Worm (Caenorhabditis elegans) whole organism, late embryonic: ENCODE results near the gene C10B5.1.
A peak's percentile ranks its signal among the peaks of the same experiment; 100 is the strongest.

Experiments
- F13H6.1 ChIP-seq: sonication (generic microtip); optimal IDR thresholded peaks from 2 replicates; lab custom pipeline; 2016; ENCODE audit warnings: missing genetic modification characterization, missing compliant biosample characterization
- ama-1 ChIP-seq: fragments of 150-350 bp; optimal IDR thresholded peaks from 2 replicates; lab custom pipeline; 2014
- dve-1 ChIP-seq: sonication (generic microtip); optimal IDR thresholded peaks from 2 replicates; lab custom pipeline; 2017; ENCODE audit warnings: antibody characterized with exemption, mild to moderate bottlenecking, missing genetic modification characterization, missing compliant biosample characterization
- fkh-10 ChIP-seq: fragments of 150-350 bp; optimal IDR thresholded peaks from 2 replicates; lab custom pipeline; 2014; ENCODE audit warnings: missing biosample characterization, missing genetic modification reagents, missing genetic modification characterization
- gmeb-2 ChIP-seq: sonication (generic microtip); optimal IDR thresholded peaks from 2 replicates; lab custom pipeline; 2016; ENCODE audit warnings: missing genetic modification characterization, inconsistent platforms, missing compliant biosample characterization
- hlh-6 ChIP-seq: sonication (generic microtip); optimal IDR thresholded peaks from 2 replicates; lab custom pipeline; 2016; ENCODE audit warnings: missing genotype, missing genetic modification characterization, missing compliant biosample characterization
- hlh-8 ChIP-seq: sonication (generic microtip); optimal IDR thresholded peaks from 2 replicates; lab custom pipeline; 2016; ENCODE audit warnings: missing genotype, missing genetic modification characterization, missing compliant biosample characterization
- lin-11 ChIP-seq: fragments of 200-800 bp; sonication (Bioruptor generic); optimal IDR thresholded peaks from 2 replicates; lab custom pipeline; 2018; ENCODE audit warnings: mild to moderate bottlenecking, missing genetic modification characterization, missing compliant biosample characterization
- nfya-1 ChIP-seq: sonication (generic microtip); optimal IDR thresholded peaks from 2 replicates; lab custom pipeline; 2017; ENCODE audit warnings: missing genetic modification characterization, mild to moderate bottlenecking, missing compliant biosample characterization, antibody characterized with exemption, moderate library complexity
- pag-3 ChIP-seq: sonication (generic microtip); optimal IDR thresholded peaks from 2 replicates; lab custom pipeline; 2016; ENCODE audit warnings: missing compliant biosample characterization, missing genetic modification characterization, borderline replicate concordance
- pha-4 ChIP-seq: fragments of 150-350 bp; optimal IDR thresholded peaks from 2 replicates; lab custom pipeline; 2018; ENCODE audit warnings: missing biosample characterization, missing genetic modification reagents, missing genetic modification characterization
- unc-86 ChIP-seq: sonication (generic microtip); optimal IDR thresholded peaks from 2 replicates; lab custom pipeline; 2016; ENCODE audit warnings: missing genetic modification characterization, missing compliant biosample characterization

DNA sequence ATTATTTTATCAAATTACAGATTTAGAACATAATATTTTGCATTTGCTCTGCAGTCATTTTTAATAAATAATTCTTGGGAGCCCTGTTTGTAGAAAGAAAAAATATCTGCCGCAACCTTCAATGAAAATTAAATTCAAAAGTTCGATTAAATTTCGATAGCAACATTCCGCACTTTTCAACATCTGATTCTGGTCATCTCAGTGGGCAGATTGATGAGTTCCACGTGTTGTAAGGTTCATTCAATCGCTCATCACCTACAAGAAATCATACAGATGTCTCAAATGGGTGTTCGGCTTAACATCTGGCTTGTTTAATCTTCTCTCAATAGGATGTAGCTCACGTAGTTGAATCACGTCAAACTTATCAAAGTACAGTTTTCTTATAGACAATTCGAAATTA, 18.9 kb downstream of the C10B5.1 start:
- TF ChIP-seq gmeb-2 (tag; lab: Kevin White, UChicago) (no peak), dve-1 (tag; lab: Kevin White, UChicago) (no peak), lin-11 (tag; lab: Kevin White, UChicago) (no peak), unc-86 (tag; lab: Kevin White, UChicago) (no peak), pha-4 (no peak), pag-3 (tag; lab: Kevin White, UChicago) (no peak), fkh-10 (GFP tag; lab: Kevin White, UChicago) (no peak), nfya-1 (no peak), hlh-6 (tag; lab: Kevin White, UChicago) (no peak), hlh-8 (tag; lab: Kevin White, UChicago) (peak; percentile 15), ama-1 (lab: Kevin White, UChicago) (no peak), F13H6.1 (tag; lab: Kevin White, UChicago) (no peak)
